Fruit fly (Drosophila melanogaster) whole organism, embryonic: ENCODE data around the gene CG42819.

Source experiments
- B-H2 ChIP-seq: fragments of 200-800 bp; sonication (Bioruptor generic); optimal IDR thresholded peaks from 2 replicates; lab custom pipeline; 2018; ENCODE audit warnings: missing biosample characterization, mild to moderate bottlenecking, missing genetic modification characterization
- CG10267 ChIP-seq: fragments of 200-800 bp; sonication (Bioruptor generic); optimal IDR thresholded peaks from 2 replicates; lab custom pipeline; 2018; ENCODE audit warnings: missing biosample characterization, mild to moderate bottlenecking, missing genetic modification characterization, moderate library complexity
- CG10274 ChIP-seq: fragments of 200-800 bp; sonication (Bioruptor generic); optimal IDR thresholded peaks from 3 replicates; lab custom pipeline; 2017; ENCODE audit warnings: missing biosample characterization, mild to moderate bottlenecking, missing genetic modification characterization
- CG10431 ChIP-seq: fragments of 200-800 bp; sonication (Bioruptor generic); optimal IDR thresholded peaks from 3 replicates; lab custom pipeline; 2018; ENCODE audit warnings: missing biosample characterization, mild to moderate bottlenecking, missing genetic modification characterization
- CG10979 ChIP-seq: fragments of 200-800 bp; sonication (Bioruptor generic); optimal IDR thresholded peaks from 2 replicates; lab custom pipeline; 2018; ENCODE audit warnings: missing biosample characterization, mild to moderate bottlenecking, missing genetic modification characterization, moderate library complexity
- CG13287 ChIP-seq: fragments of 200-800 bp; sonication (Bioruptor generic); IDR thresholded peaks from 2 replicates; pipeline ENCODE4 v1.3.6; 2022; ENCODE audit warnings: missing biosample characterization, missing genetic modification characterization; ENCODE audit not compliant: partially characterized antibody
- CG14710 ChIP-seq: fragments of 200-800 bp; sonication (Bioruptor generic); optimal IDR thresholded peaks from 3 replicates; lab custom pipeline; 2019; ENCODE audit warnings: missing biosample characterization, mild to moderate bottlenecking, missing genetic modification characterization, moderate library complexity
- CG15514 ChIP-seq: fragments of 200-800 bp; sonication (Bioruptor generic); optimal IDR thresholded peaks from 3 replicates; lab custom pipeline; 2017; ENCODE audit warnings: missing biosample characterization, missing genetic modification characterization, mild to moderate bottlenecking, moderate library complexity, missing genetic modification reagents
- CG17186 ChIP-seq: fragments of 200-800 bp; sonication (Bioruptor generic); optimal IDR thresholded peaks from 3 replicates; lab custom pipeline; 2017; ENCODE audit warnings: missing biosample characterization, missing genetic modification reagents, missing genetic modification characterization
- CG17829 ChIP-seq: fragments of 200-800 bp; optimal IDR thresholded peaks from 2 replicates; lab custom pipeline; 2019; ENCODE audit warnings: missing biosample characterization, mild to moderate bottlenecking, missing genetic modification characterization, moderate library complexity
- CG18011 ChIP-seq: fragments of 200-800 bp; sonication (Bioruptor generic); optimal IDR thresholded peaks from 2 replicates; lab custom pipeline; 2017; ENCODE audit warnings: missing biosample characterization, missing genetic modification characterization, mild to moderate bottlenecking, moderate library complexity, missing genotype
- CG30431 ChIP-seq: fragments of 200-800 bp; sonication (Bioruptor generic); optimal IDR thresholded peaks from 2 replicates; lab custom pipeline; 2017; ENCODE audit warnings: missing biosample characterization, missing genetic modification characterization
- CG33213 ChIP-seq: fragments of 200-800 bp; sonication (Bioruptor generic); optimal IDR thresholded peaks from 3 replicates; lab custom pipeline; 2016; ENCODE audit warnings: missing biosample characterization, missing genetic modification characterization
- CG34376 ChIP-seq: fragments of 200-800 bp; sonication (Bioruptor generic); optimal IDR thresholded peaks from 2 replicates; lab custom pipeline; 2018; ENCODE audit warnings: missing biosample characterization, mild to moderate bottlenecking, missing genetic modification characterization
- CG3995 ChIP-seq: fragments of 200-800 bp; sonication (Bioruptor generic); optimal IDR thresholded peaks from 3 replicates; lab custom pipeline; 2016; ENCODE audit warnings: missing biosample characterization, missing genetic modification characterization
- CG8089 ChIP-seq: fragments of 200-800 bp; sonication (Bioruptor generic); optimal IDR thresholded peaks from 3 replicates; lab custom pipeline; 2016; ENCODE audit warnings: missing biosample characterization, missing genetic modification characterization
- CG8281 ChIP-seq: fragments of 200-800 bp; sonication (Bioruptor generic); optimal IDR thresholded peaks from 2 replicates; lab custom pipeline; 2018; ENCODE audit warnings: missing biosample characterization, mild to moderate bottlenecking, missing genetic modification characterization, moderate library complexity
- CG9817 ChIP-seq: fragments of 200-800 bp; sonication (Bioruptor generic); optimal IDR thresholded peaks from 2 replicates; lab custom pipeline; 2018; ENCODE audit warnings: missing biosample characterization, mild to moderate bottlenecking, missing genetic modification characterization, moderate library complexity
- CG9932 ChIP-seq: fragments of 200-800 bp; sonication (Bioruptor generic); IDR thresholded peaks from 2 replicates; pipeline ENCODE4 v1.3.6; 2022; ENCODE audit warnings: missing biosample characterization, missing genetic modification characterization
- Dip3 ChIP-seq: fragments of 200-800 bp; sonication (Bioruptor generic); optimal IDR thresholded peaks from 3 replicates; lab custom pipeline; 2016; ENCODE audit warnings: missing biosample characterization, missing genetic modification characterization
- Dll ChIP-seq: fragments of 200-800 bp; sonication (Bioruptor generic); IDR thresholded peaks from 4 replicates; pipeline ENCODE4 v1.3.6; 2022; ENCODE audit warnings: missing biosample characterization, missing genetic modification characterization; ENCODE audit not compliant: partially characterized antibody
- Dp ChIP-seq: fragments of 200-800 bp; sonication (Bioruptor generic); optimal IDR thresholded peaks from 2 replicates; lab custom pipeline; 2018; ENCODE audit warnings: missing biosample characterization, mild to moderate bottlenecking, missing genetic modification characterization, moderate library complexity
- E2f1 ChIP-seq: fragments of 200-800 bp; sonication (Bioruptor generic); IDR thresholded peaks from 2 replicates; pipeline ENCODE4 v1.3.6; 2022; ENCODE audit warnings: missing biosample characterization, missing genetic modification characterization
- E2f2 ChIP-seq: fragments of 200-800 bp; sonication (Bioruptor generic); IDR thresholded peaks from 2 replicates; pipeline ENCODE4 v1.3.6; 2022; ENCODE audit warnings: missing biosample characterization, missing genetic modification characterization
- HLH4C ChIP-seq: fragments of 200-800 bp; sonication (Bioruptor generic); IDR thresholded peaks from 3 replicates; pipeline ENCODE4 v1.3.6; 2022; ENCODE audit warnings: missing biosample characterization, missing genetic modification characterization; ENCODE audit not compliant: partially characterized antibody
- MBD-R2 ChIP-seq: fragments of 200-800 bp; sonication (Bioruptor generic); IDR thresholded peaks from 2 replicates; pipeline ENCODE4 v1.3.6; 2022; ENCODE audit warnings: missing biosample characterization, missing genetic modification characterization
- NC2β ChIP-seq: fragments of 200-800 bp; sonication (Bioruptor generic); optimal IDR thresholded peaks from 2 replicates; lab custom pipeline; 2016; ENCODE audit warnings: missing biosample characterization, missing genetic modification characterization
- Sry-δ ChIP-seq: fragments of 200-800 bp; sonication (Bioruptor generic); optimal IDR thresholded peaks from 2 replicates; lab custom pipeline; 2016; ENCODE audit warnings: missing biosample characterization, missing genetic modification characterization
- Xbp1 ChIP-seq: fragments of 200-800 bp; sonication (Bioruptor generic); optimal IDR thresholded peaks from 3 replicates; lab custom pipeline; 2016; ENCODE audit warnings: missing biosample characterization, mild to moderate bottlenecking, missing genetic modification characterization
- amos ChIP-seq: fragments of 200-800 bp; sonication (Bioruptor generic); IDR thresholded peaks from 2 replicates; pipeline ENCODE4 v1.3.6; 2022; ENCODE audit warnings: missing biosample characterization, missing genetic modification characterization; ENCODE audit not compliant: partially characterized antibody
- aop ChIP-seq: fragments of 200-800 bp; sonication (Bioruptor generic); IDR thresholded peaks from 2 replicates; pipeline ENCODE4 v1.3.6; 2022; ENCODE audit warnings: missing biosample characterization, missing genetic modification characterization
- ash1 ChIP-seq: fragments of 200-800 bp; sonication (Bioruptor generic); optimal IDR thresholded peaks from 2 replicates; lab custom pipeline; 2018; ENCODE audit warnings: missing biosample characterization, mild to moderate bottlenecking, missing genetic modification characterization
- crp ChIP-seq, 2 experiments: fragments of 200-800 bp; sonication (Bioruptor generic); optimal IDR thresholded peaks; 2 replicates in 1 of 2; 3 replicates in 1 of 2; lab custom pipeline; 2017; ENCODE audit warnings: missing biosample characterization in 2 of 2, missing genetic modification characterization in 2 of 2, mild to moderate bottlenecking in 1 of 2, moderate library complexity in 1 of 2
- dysf ChIP-seq: fragments of 200-800 bp; sonication (Bioruptor generic); IDR thresholded peaks from 3 replicates; pipeline ENCODE4 v1.3.6; 2022; ENCODE audit warnings: missing biosample characterization, missing genetic modification characterization
- ewg ChIP-seq: fragments of 200-800 bp; sonication (Bioruptor generic); optimal IDR thresholded peaks from 3 replicates; lab custom pipeline; 2017; ENCODE audit warnings: mild to moderate bottlenecking, missing biosample characterization, missing genetic modification reagents, missing genetic modification characterization
- fu2 ChIP-seq: fragments of 200-800 bp; sonication (Bioruptor generic); optimal IDR thresholded peaks from 2 replicates; lab custom pipeline; 2016; ENCODE audit warnings: missing biosample characterization, missing genetic modification characterization
- gfzf ChIP-seq: fragments of 200-800 bp; sonication (Bioruptor generic); optimal IDR thresholded peaks from 2 replicates; lab custom pipeline; 2016; ENCODE audit warnings: missing biosample characterization, mild to moderate bottlenecking, missing genetic modification characterization, moderate library complexity
- insv ChIP-seq, 2 experiments: fragments of 200-800 bp; sonication (Bioruptor generic); optimal IDR thresholded peaks; 3 replicates each; lab custom pipeline; 2016 to 2018; ENCODE audit warnings: missing biosample characterization in 2 of 2, missing genetic modification characterization in 2 of 2
- kni ChIP-seq: fragments of 200-800 bp; sonication (Bioruptor generic); optimal IDR thresholded peaks from 3 replicates; lab custom pipeline; 2017; ENCODE audit warnings: mild to moderate bottlenecking, missing biosample characterization, missing genetic modification reagents, missing genetic modification characterization
- mld ChIP-seq: fragments of 200-800 bp; sonication (Bioruptor generic); IDR thresholded peaks from 3 replicates; pipeline ENCODE4 v1.3.6; 2022; ENCODE audit warnings: missing biosample characterization, missing genetic modification characterization; ENCODE audit not compliant: partially characterized antibody
- pnt ChIP-seq: fragments of 200-800 bp; sonication (Bioruptor generic); optimal IDR thresholded peaks from 3 replicates; lab custom pipeline; 2016; ENCODE audit warnings: missing biosample characterization, missing genetic modification characterization
- pum ChIP-seq: fragments of 200-800 bp; sonication (Bioruptor generic); optimal IDR thresholded peaks from 2 replicates; lab custom pipeline; 2016; ENCODE audit warnings: missing biosample characterization, missing genetic modification characterization
- pzg ChIP-seq: fragments of 200-800 bp; sonication (Bioruptor generic); optimal IDR thresholded peaks from 3 replicates; lab custom pipeline; 2018; ENCODE audit warnings: missing biosample characterization, mild to moderate bottlenecking, missing genetic modification characterization, moderate library complexity
- row ChIP-seq: fragments of 200-800 bp; sonication (Bioruptor generic); IDR thresholded peaks from 3 replicates; pipeline ENCODE4 v1.3.6; 2022; ENCODE audit warnings: missing biosample characterization, missing genetic modification characterization
- stwl ChIP-seq: fragments of 200-800 bp; sonication (Bioruptor generic); optimal IDR thresholded peaks from 3 replicates; lab custom pipeline; 2018; ENCODE audit warnings: missing biosample characterization, mild to moderate bottlenecking, missing genetic modification characterization, moderate library complexity
- unc-4 ChIP-seq: fragments of 200-800 bp; sonication (Bioruptor generic); IDR thresholded peaks from 2 replicates; pipeline ENCODE4 v1.3.6; 2022; ENCODE audit warnings: missing biosample characterization, missing genetic modification characterization; ENCODE audit not compliant: partially characterized antibody

The CG42819 gene

DNA sequence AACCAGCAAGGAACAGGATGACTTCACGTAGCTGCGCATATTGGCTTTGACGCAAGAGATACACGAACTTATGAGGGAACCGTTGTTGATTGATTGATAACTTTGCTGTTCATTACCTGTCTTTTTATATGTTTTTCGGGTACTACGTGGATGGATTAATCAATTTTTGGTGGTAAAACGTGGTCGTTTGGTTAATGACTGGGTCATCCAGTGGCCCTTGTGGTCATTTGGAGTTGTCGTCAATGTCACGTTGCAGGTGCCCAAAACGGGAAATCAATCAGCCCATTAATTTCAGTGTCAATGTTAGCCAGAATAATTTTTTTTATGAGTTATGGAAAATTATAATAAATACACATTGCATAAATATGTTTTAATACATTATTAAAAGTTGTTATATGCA, at the start of gene CG42819:
CG42819 (minus strand) TSS at position 101 of the 400 bp plus-strand sequence.
- TF ChIP-seq CG8281 (tag; lab: Kevin White, UChicago) = no peak
- peak; percentile 21 for TF ChIP-seq kni (GFP tag; lab: Kevin White, UChicago)

DNA sequence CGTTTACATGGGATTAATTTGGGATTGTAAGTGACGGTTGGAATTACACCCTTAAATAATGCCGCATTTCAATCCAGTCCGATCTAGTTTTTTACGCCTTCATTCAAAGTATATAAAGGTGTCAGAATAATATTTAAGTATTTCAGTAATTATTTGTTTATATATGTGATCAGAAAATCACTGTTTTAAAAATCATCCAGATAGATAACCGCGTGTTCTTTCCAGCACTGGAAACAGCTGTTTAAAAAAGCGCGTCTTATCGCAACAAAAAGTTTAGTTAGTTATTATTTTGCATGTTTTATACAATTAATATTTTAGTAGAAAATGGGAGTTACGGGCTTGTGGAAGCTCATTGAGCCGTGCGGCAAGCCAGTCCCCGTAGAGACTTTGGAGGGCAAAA, 48.9 kb upstream of the CG42819 start, which contains the start of gene mus201:
mus201 (plus strand) TSS at position 118 of the 400 bp plus-strand sequence.
- TF ChIP-seq insv (GFP tag; optimal IDR thresholded peaks at IDR 0.05; lab: Kevin White, UChicago) (no peak), CG10431 (peak; percentile 68), CG3995 (GFP tag; lab: Kevin White, UChicago) (peak; percentile 97), CG17186 (GFP tag; lab: Kevin White, UChicago) (peak; percentile 13), CG10267 (tag; lab: Kevin White, UChicago) (peak; percentile 76), CG9817 (tag; lab: Kevin White, UChicago) (no peak), CG33213 (no peak), Dp (GFP tag; lab: Kevin White, UChicago) (peak; percentile 41), HLH4C (GFP tag; lab: Robert Waterston, UW) (no peak), CG9932 (GFP tag; lab: Robert Waterston, UW) (no peak), Sry-δ (GFP tag; lab: Kevin White, UChicago) (no peak), stwl (tag; lab: Kevin White, UChicago) (peak; percentile 19), MBD-R2 (GFP tag; lab: Robert Waterston, UW) (peak; percentile 79), crp (GFP tag; optimal IDR thresholded peaks at IDR 0.05; lab: Kevin White, UChicago) (peak in 1 of 2 experiments; percentile 80), ewg (GFP tag; lab: Kevin White, UChicago) (no peak), fu2 (GFP tag; lab: Kevin White, UChicago) (no peak), CG8089 (GFP tag; lab: Kevin White, UChicago) (no peak), CG30431 (no peak), pum (GFP tag; lab: Kevin White, UChicago) (no peak), row (GFP tag; lab: Robert Waterston, UW) (peak; percentile 32; the same call in 1 of the 3 replicates), E2f2 (peak; percentile 47; the same call in 1 of the 2 replicates), aop (GFP tag; lab: Robert Waterston, UW) (no peak), dysf (GFP tag; lab: Robert Waterston, UW) (no peak), pzg (GFP tag; lab: Kevin White, UChicago) (peak; percentile 23)
- TF ChIP-seq, all 482 proteins: peak for 11

DNA sequence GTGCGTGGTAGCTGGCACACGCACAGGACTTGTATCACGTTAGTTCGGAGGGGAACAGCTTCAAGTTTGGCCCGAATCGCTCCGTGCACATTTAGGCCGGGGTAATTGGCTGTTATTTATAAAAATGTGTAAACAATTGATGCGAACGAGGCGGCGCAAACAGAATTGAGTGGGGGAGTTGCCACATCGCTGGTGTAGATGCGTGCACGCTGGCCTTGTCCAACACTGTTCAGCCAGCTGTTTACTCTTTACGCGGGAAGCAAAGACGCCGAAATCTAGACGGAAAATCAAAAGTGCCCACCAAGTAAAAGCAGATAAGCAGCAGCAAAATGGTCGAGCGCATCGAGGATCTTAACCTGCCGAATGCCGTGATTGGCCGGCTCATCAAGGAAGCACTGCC, 48.0 kb upstream of the CG42819 start, which contains the start of the genes D12 and Chrac-14:
D12 (minus strand) TSS at position 190 of the 400 bp plus-strand sequence.
Chrac-14 (plus strand) TSS at position 230 of the 400 bp plus-strand sequence.
- TF ChIP-seq CG17829 (tag; lab: Kevin White, UChicago) = peak; percentile 9
- no peak for TF ChIP-seq CG10274 (GFP tag; lab: Kevin White, UChicago)
- TF ChIP-seq ash1 = no peak
- TF ChIP-seq mld (GFP tag; lab: Robert Waterston, UW) = no peak
- no peak for TF ChIP-seq Dip3
- TF ChIP-seq CG13287 (GFP tag; lab: Robert Waterston, UW) = 0 out of 2 replicates have a peak, but pooled peaks have one; percentile 33
- TF ChIP-seq MBD-R2 (GFP tag; lab: Robert Waterston, UW) = peak; percentile 98
- TF ChIP-seq gfzf (GFP tag; lab: Kevin White, UChicago) = peak; percentile 1
- peak; percentile 11 for TF ChIP-seq NC2β (GFP tag; lab: Kevin White, UChicago)
- 0 out of 4 replicates have a peak, but pooled peaks have one; percentile 26 for TF ChIP-seq Dll (GFP tag; lab: Robert Waterston, UW)
- no peak for TF ChIP-seq pnt (GFP tag; lab: Kevin White, UChicago)
- TF ChIP-seq CG14710 (tag; lab: Kevin White, UChicago) = peak; percentile 29
- peak; percentile 68 for TF ChIP-seq stwl (tag; lab: Kevin White, UChicago)
- peak; percentile 23 for TF ChIP-seq Xbp1
- peak; percentile 30; the same call in 1 of the 2 replicates for TF ChIP-seq amos (GFP tag; lab: Robert Waterston, UW)
- TF ChIP-seq CG15514 = peak; percentile 42
- no peak for TF ChIP-seq CG34376 (GFP tag; lab: Kevin White, UChicago)
- TF ChIP-seq B-H2 (GFP tag; lab: Kevin White, UChicago) = peak; percentile 15
- no peak for TF ChIP-seq unc-4 (GFP tag; lab: Robert Waterston, UW)
- peak; percentile 37 for TF ChIP-seq ewg (GFP tag; lab: Kevin White, UChicago)
- TF ChIP-seq E2f1 (GFP tag; lab: Robert Waterston, UW) = peak; percentile 37; the same call in 1 of the 2 replicates
- TF ChIP-seq CG18011 (GFP tag; lab: Kevin White, UChicago) = no peak
- no peak for TF ChIP-seq CG10979 (tag; lab: Kevin White, UChicago)
